Fruit fly (Drosophila melanogaster) whole organism, pupa: Measurements from ENCODE around the gene Mcm6.
A peak's percentile ranks its signal among the peaks of the same experiment; 100 is the strongest.

Experiments used
- CG10348 ChIP-seq: fragments of 200-800 bp; sonication (Bioruptor generic); IDR thresholded peaks from 2 replicates; pipeline ENCODE4 v1.3.6; 2022; ENCODE audit warnings: missing biosample characterization, missing genetic modification characterization
- CG13204 ChIP-seq: fragments of 200-800 bp; sonication (Bioruptor generic); optimal IDR thresholded peaks from 2 replicates; lab custom pipeline; 2018; ENCODE audit warnings: missing biosample characterization, mild to moderate bottlenecking, missing genetic modification characterization, moderate library complexity
- CG14655 ChIP-seq: fragments of 200-800 bp; sonication (Bioruptor generic); optimal IDR thresholded peaks from 3 replicates; lab custom pipeline; 2017; ENCODE audit warnings: mild to moderate bottlenecking, missing biosample characterization, missing genetic modification reagents, missing genetic modification characterization
- CG17806 ChIP-seq: fragments of 200-800 bp; sonication (Bioruptor generic); optimal IDR thresholded peaks from 2 replicates; lab custom pipeline; 2018; ENCODE audit warnings: missing biosample characterization, mild to moderate bottlenecking, missing genetic modification characterization, moderate library complexity
- CG4496 ChIP-seq: fragments of 200-800 bp; sonication (Bioruptor generic); IDR thresholded peaks from 3 replicates; pipeline ENCODE4 v1.3.6; 2022; ENCODE audit warnings: missing biosample characterization, missing genetic modification characterization
- CG8301 ChIP-seq: fragments of 200-800 bp; sonication (Bioruptor generic); optimal IDR thresholded peaks from 2 replicates; lab custom pipeline; 2018; ENCODE audit warnings: missing biosample characterization, mild to moderate bottlenecking, missing genetic modification characterization
- CG9948 ChIP-seq: fragments of 200-800 bp; sonication (Bioruptor generic); optimal IDR thresholded peaks from 2 replicates; lab custom pipeline; 2018; ENCODE audit warnings: missing biosample characterization, mild to moderate bottlenecking, missing genetic modification characterization, moderate library complexity
- EcR ChIP-seq: fragments of 200-800 bp; sonication (Bioruptor generic); optimal IDR thresholded peaks from 3 replicates; lab custom pipeline; 2019; ENCODE audit warnings: missing biosample characterization, missing genetic modification characterization, mild to moderate bottlenecking, moderate library complexity, missing genetic modification reagents
- Ets98B ChIP-seq: fragments of 200-800 bp; sonication (Bioruptor generic); IDR thresholded peaks from 2 replicates; pipeline ENCODE4 v1.3.6; 2022; ENCODE audit warnings: missing biosample characterization, missing genetic modification characterization
- Pif1A ChIP-seq: fragments of 200-800 bp; sonication (Bioruptor generic); optimal IDR thresholded peaks from 3 replicates; lab custom pipeline; 2016; ENCODE audit warnings: missing biosample characterization, missing genetic modification characterization
- Pif1B ChIP-seq: fragments of 200-800 bp; sonication (Bioruptor generic); optimal IDR thresholded peaks from 3 replicates; lab custom pipeline; 2016; ENCODE audit warnings: missing biosample characterization, missing genetic modification characterization
- gl ChIP-seq: fragments of 200-800 bp; sonication (Bioruptor generic); optimal IDR thresholded peaks from 2 replicates; lab custom pipeline; 2018; ENCODE audit warnings: missing biosample characterization, mild to moderate bottlenecking, missing genetic modification characterization
- rn ChIP-seq: fragments of 200-800 bp; sonication (Bioruptor generic); IDR thresholded peaks from 2 replicates; pipeline ENCODE4 v1.3.6; 2022; ENCODE audit warnings: missing biosample characterization, missing genetic modification characterization

DNA sequence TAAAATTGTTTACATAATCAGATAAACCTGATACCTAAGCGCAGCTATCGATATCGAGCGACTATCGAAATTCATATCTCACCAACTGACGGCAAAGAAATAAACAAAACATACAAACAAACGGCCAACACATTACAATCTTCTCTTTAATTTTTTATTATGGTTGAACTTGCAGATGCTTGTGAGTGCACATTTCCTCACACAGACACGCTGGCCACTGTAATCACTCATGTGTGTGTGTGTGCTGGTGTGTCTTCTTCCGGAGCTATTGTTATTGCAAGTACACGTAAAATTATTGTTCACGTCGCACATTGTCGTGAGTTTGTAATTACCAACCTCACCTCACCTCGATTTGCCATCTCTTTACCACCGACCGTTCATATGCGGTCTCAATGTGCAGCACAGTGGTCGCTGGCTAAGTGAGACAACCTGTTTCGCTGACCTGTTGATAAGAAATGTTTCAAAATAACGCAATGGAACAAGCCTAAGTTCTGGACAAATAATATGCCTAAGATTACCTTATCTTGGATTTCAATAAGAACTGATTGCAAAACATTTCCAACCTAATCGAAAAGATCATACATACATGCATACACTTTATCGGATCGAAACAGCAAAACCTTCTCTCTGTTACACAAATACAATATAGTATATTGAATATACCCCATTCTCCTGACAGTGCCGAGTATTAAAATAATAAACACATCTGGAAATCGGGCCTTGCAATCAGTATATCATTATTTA lies 31.0 kb downstream of the Mcm6 start:
- TF ChIP-seq CG13204: no peak
- peak; percentile 49; the same call in 2 of the 3 replicates for TF ChIP-seq CG4496 (GFP tag; lab: Robert Waterston, UW)
- peak; percentile 22 for TF ChIP-seq Pif1A (GFP tag; lab: Kevin White, UChicago)
- TF ChIP-seq CG8301: peak; percentile 27
- no peak for TF ChIP-seq CG10348 (GFP tag; lab: Robert Waterston, UW)
- peak; percentile 23 for TF ChIP-seq CG9948
- peak; percentile 65 for TF ChIP-seq CG14655
- TF ChIP-seq EcR: no peak
- TF ChIP-seq CG17806 (tag; lab: Kevin White, UChicago): peak; percentile 25
- no peak for TF ChIP-seq rn (GFP tag; lab: Robert Waterston, UW)
- TF ChIP-seq Ets98B (GFP tag; lab: Robert Waterston, UW): no peak
- peak; percentile 28 for TF ChIP-seq Pif1B (GFP tag; lab: Kevin White, UChicago)
- TF ChIP-seq gl (tag; lab: Kevin White, UChicago): peak; percentile 3
